Fruit fly (Drosophila melanogaster): ENCODE results near the gene NdufV3.

DNA sequence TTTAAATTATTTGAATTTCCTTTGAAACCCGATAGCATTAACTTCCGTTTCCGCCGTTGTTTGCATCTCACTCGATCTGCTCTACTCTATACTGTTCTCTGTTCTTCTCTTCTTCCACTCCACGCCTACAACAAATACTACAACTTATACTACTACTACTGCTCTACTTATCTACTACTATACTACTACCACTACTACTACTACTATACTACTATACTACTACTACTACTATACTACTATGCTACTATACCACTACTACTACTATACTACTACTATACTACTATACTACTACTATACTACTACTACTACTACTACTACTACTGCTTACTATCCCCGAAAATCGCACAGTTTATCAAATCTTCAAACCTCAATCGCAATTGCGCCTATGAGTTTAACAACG is 32.8 kb downstream of the NdufV3 start:
- TF ChIP-seq Ets21C (GFP tag; optimal IDR thresholded peaks at IDR 0.05) (no peak), Gug (GFP tag; IDR thresholded peaks at IDR 0.05) (no peak), pdm3 (GFP tag; optimal IDR thresholded peaks at IDR 0.05) (no peak), Sox102F (GFP tag; optimal IDR thresholded peaks at IDR 0.05) (no peak), CG6854 (GFP tag; optimal IDR thresholded peaks at IDR 0.05) (no peak), vri (GFP tag; optimal IDR thresholded peaks at IDR 0.05) (no peak), dac (GFP tag; optimal IDR thresholded peaks at IDR 0.05) (no peak), achi (GFP tag; optimal IDR thresholded peaks at IDR 0.05) (no peak), ss (GFP tag; optimal IDR thresholded peaks at IDR 0.05) (no peak), CG9139 (GFP tag; optimal IDR thresholded peaks at IDR 0.05) (no peak), cyc (GFP tag; optimal IDR thresholded peaks at IDR 0.05) (no peak)
